Worm (Caenorhabditis elegans) whole organism, L2 larva: ENCODE data around the gene F54H5.2.

Source experiments
- nhr-129 ChIP-seq: fragments of 150-350 bp; optimal IDR thresholded peaks from 2 replicates; lab custom pipeline; 2014; ENCODE audit warnings: missing biosample characterization, missing genetic modification characterization
- ztf-11 ChIP-seq: sonication (generic microtip); optimal IDR thresholded peaks from 2 replicates; lab custom pipeline; 2017; ENCODE audit warnings: missing biosample characterization, missing genetic modification characterization

- TF ChIP-seq ztf-11, result no peak
- no peak for TF ChIP-seq nhr-129 (tag; lab: Kevin White, UChicago)
These were observed 14.7 kb upstream of the F54H5.2 start for ce11 chrII:6612544-6612943.
